Worm (Caenorhabditis elegans): ENCODE measurements around the gene ule-2.

ce11 chrIV:14599321-14599720 lies 35.6 kb upstream of the ule-2 start:
- TF ChIP-seq tbx-37 (GFP tag; conservative IDR thresholded peaks at IDR 0.05) = no peak
- no peak for TF ChIP-seq F13C5.2 (tag; optimal IDR thresholded peaks at IDR 0.05)
- TF ChIP-seq ets-7 (tag; optimal IDR thresholded peaks at IDR 0.05) = no peak
- no peak for TF ChIP-seq scrt-1 (GFP tag; IDR thresholded peaks at IDR 0.05)
- no peak for TF ChIP-seq hnd-1 (tag; optimal IDR thresholded peaks at IDR 0.05)
- no peak for TF ChIP-seq ama-1 (optimal IDR thresholded peaks at IDR 0.05)
- no peak for TF ChIP-seq flt-1 (GFP tag; IDR thresholded peaks at IDR 0.05)
- TF ChIP-seq hmbx-1 (tag; optimal IDR thresholded peaks at IDR 0.05) = no peak
- TF ChIP-seq aly-1 (tag; optimal IDR thresholded peaks at IDR 0.05) = no peak
- no peak for TF ChIP-seq ceh-13 (GFP tag; optimal IDR thresholded peaks at IDR 0.05)
- TF ChIP-seq B0310.2 (tag; optimal IDR thresholded peaks at IDR 0.05) = no peak
- no peak for TF ChIP-seq tra-4 (tag; optimal IDR thresholded peaks at IDR 0.05)
- TF ChIP-seq tbx-11 (GFP tag; IDR thresholded peaks at IDR 0.05) = no peak
